Fruit fly (Drosophila melanogaster) whole organism, embryonic: ENCODE data around the gene CG6287.

Source experiments
- Atf-2 ChIP-seq: fragments of 200-800 bp; sonication (Bioruptor generic); optimal IDR thresholded peaks from 2 replicates; lab custom pipeline; 2016; ENCODE audit warnings: missing biosample characterization, missing genetic modification characterization
- Atf3 ChIP-seq: fragments of 200-800 bp; sonication (Bioruptor generic); optimal IDR thresholded peaks from 3 replicates; lab custom pipeline; 2016; ENCODE audit warnings: missing biosample characterization, missing genetic modification characterization
- CG10366 ChIP-seq: fragments of 200-800 bp; sonication (Bioruptor generic); IDR thresholded peaks from 2 replicates; pipeline ENCODE4 v1.3.6; 2022; ENCODE audit warnings: missing biosample characterization, missing genetic modification characterization
- CG10654 ChIP-seq: fragments of 200-800 bp; sonication (Bioruptor generic); optimal IDR thresholded peaks from 2 replicates; lab custom pipeline; 2016; ENCODE audit warnings: missing biosample characterization, missing genetic modification characterization
- CG11085 ChIP-seq: fragments of 200-800 bp; sonication (Bioruptor generic); IDR thresholded peaks from 2 replicates; pipeline ENCODE4 v1.3.6; 2022; ENCODE audit warnings: missing biosample characterization, missing genetic modification characterization
- CG11456 ChIP-seq: fragments of 200-800 bp; sonication (Bioruptor generic); IDR thresholded peaks from 3 replicates; pipeline ENCODE4 v1.3.6; 2022; ENCODE audit warnings: missing biosample characterization, missing genetic modification characterization
- CG15514 ChIP-seq: fragments of 200-800 bp; sonication (Bioruptor generic); optimal IDR thresholded peaks from 3 replicates; lab custom pipeline; 2017; ENCODE audit warnings: missing biosample characterization, missing genetic modification characterization, mild to moderate bottlenecking, moderate library complexity, missing genetic modification reagents
- CG16813 ChIP-seq: fragments of 200-800 bp; sonication (Bioruptor generic); IDR thresholded peaks from 3 replicates; pipeline ENCODE4 v1.3.6; 2022; ENCODE audit warnings: missing biosample characterization, missing genetic modification characterization; ENCODE audit not compliant: partially characterized antibody
- CG18764 ChIP-seq: fragments of 200-800 bp; sonication (Bioruptor generic); optimal IDR thresholded peaks from 3 replicates; lab custom pipeline; 2016; ENCODE audit warnings: missing biosample characterization, missing genetic modification characterization
- CG2116 ChIP-seq: fragments of 200-800 bp; sonication (Bioruptor generic); optimal IDR thresholded peaks from 3 replicates; lab custom pipeline; 2018; ENCODE audit warnings: missing biosample characterization, mild to moderate bottlenecking, missing genetic modification characterization
- CG31388 ChIP-seq: fragments of 200-800 bp; sonication (Bioruptor generic); optimal IDR thresholded peaks from 2 replicates; lab custom pipeline; 2016; ENCODE audit warnings: missing biosample characterization, missing genetic modification characterization
- CG3726 ChIP-seq: fragments of 200-800 bp; sonication (Bioruptor generic); IDR thresholded peaks from 3 replicates; pipeline ENCODE4, ENCODE4 v1.3.6; 2022; ENCODE audit warnings: missing biosample characterization, missing genetic modification characterization
- CG3995 ChIP-seq: fragments of 200-800 bp; sonication (Bioruptor generic); optimal IDR thresholded peaks from 3 replicates; lab custom pipeline; 2016; ENCODE audit warnings: missing biosample characterization, missing genetic modification characterization
- CG4328 ChIP-seq: fragments of 200-800 bp; sonication (Bioruptor generic); optimal IDR thresholded peaks from 3 replicates; lab custom pipeline; 2017; ENCODE audit warnings: missing biosample characterization, missing genetic modification reagents, missing genetic modification characterization
- CG5953 ChIP-seq: fragments of 200-800 bp; sonication (Bioruptor generic); IDR thresholded peaks from 2 replicates; pipeline ENCODE4 v1.3.6; 2022; ENCODE audit warnings: missing biosample characterization, missing genetic modification characterization
- CG7271 ChIP-seq: fragments of 200-800 bp; sonication (Bioruptor generic); optimal IDR thresholded peaks from 2 replicates; lab custom pipeline; 2018; ENCODE audit warnings: missing biosample characterization, mild to moderate bottlenecking, missing genetic modification characterization, moderate library complexity
- CG7745 ChIP-seq: fragments of 200-800 bp; sonication (Bioruptor generic); optimal IDR thresholded peaks from 2 replicates; lab custom pipeline; 2018; ENCODE audit warnings: missing biosample characterization, mild to moderate bottlenecking, missing genetic modification characterization, moderate library complexity
- CG8290 ChIP-seq, 3 experiments: fragments of 200-800 bp; sonication (Bioruptor generic); optimal IDR thresholded peaks; 2 replicates each; lab custom pipeline; 2016 to 2019; ENCODE audit warnings: missing biosample characterization in 3 of 3, missing genetic modification characterization in 3 of 3, mild to moderate bottlenecking in 2 of 3, moderate library complexity in 1 of 3
- CG9609 ChIP-seq: fragments of 200-800 bp; sonication (Bioruptor generic); optimal IDR thresholded peaks from 3 replicates; lab custom pipeline; 2016; ENCODE audit warnings: missing biosample characterization, missing genetic modification characterization
- CG9727 ChIP-seq: fragments of 200-800 bp; sonication (Bioruptor generic); optimal IDR thresholded peaks from 3 replicates; lab custom pipeline; 2017; ENCODE audit warnings: missing biosample characterization, mild to moderate bottlenecking, missing genetic modification characterization
- D19B ChIP-seq: fragments of 200-800 bp; sonication (Bioruptor generic); optimal IDR thresholded peaks from 2 replicates; lab custom pipeline; 2017; ENCODE audit warnings: missing biosample characterization, mild to moderate bottlenecking, missing genetic modification characterization
- Dad ChIP-seq: fragments of 200-800 bp; sonication (Bioruptor generic); optimal IDR thresholded peaks from 3 replicates; lab custom pipeline; 2016; ENCODE audit warnings: missing biosample characterization, missing genetic modification characterization
- Drgx ChIP-seq: fragments of 200-800 bp; sonication (Bioruptor generic); IDR thresholded peaks from 2 replicates; pipeline ENCODE4 v1.3.6; 2022; ENCODE audit warnings: missing biosample characterization, missing genetic modification characterization
- Fer3 ChIP-seq: fragments of 200-800 bp; sonication (Bioruptor generic); optimal IDR thresholded peaks from 2 replicates; lab custom pipeline; 2018; ENCODE audit warnings: missing biosample characterization, mild to moderate bottlenecking, missing genetic modification characterization, moderate library complexity
- GATAe ChIP-seq: fragments of 200-800 bp; sonication (Bioruptor generic); conservative IDR thresholded peaks from 2 replicates; pipeline ENCODE4 v1.3.6; 2022; ENCODE audit warnings: missing biosample characterization, missing genetic modification characterization
- HLH4C ChIP-seq: fragments of 200-800 bp; sonication (Bioruptor generic); IDR thresholded peaks from 3 replicates; pipeline ENCODE4 v1.3.6; 2022; ENCODE audit warnings: missing biosample characterization, missing genetic modification characterization; ENCODE audit not compliant: partially characterized antibody
- HmgZ ChIP-seq: fragments of 200-800 bp; sonication (Bioruptor generic); optimal IDR thresholded peaks from 2 replicates; lab custom pipeline; 2018; ENCODE audit warnings: missing biosample characterization, mild to moderate bottlenecking, missing genetic modification characterization
- Hr78 ChIP-seq, 2 experiments: fragments of 200-800 bp in 1 of 2; fragments of >200 bp in 1 of 2; sonication (Bioruptor generic) in 1 of 2; optimal IDR thresholded peaks; 2 replicates each; lab custom pipeline; 2017 to 2019; ENCODE audit warnings: missing biosample characterization in 2 of 2, missing genetic modification characterization in 2 of 2, mild to moderate bottlenecking in 1 of 2, moderate library complexity in 1 of 2
- Meics ChIP-seq: fragments of 200-800 bp; sonication (Bioruptor generic); optimal IDR thresholded peaks from 2 replicates; lab custom pipeline; 2017; ENCODE audit warnings: missing biosample characterization, mild to moderate bottlenecking, missing genetic modification characterization
- Mes4 ChIP-seq: fragments of 200-800 bp; sonication (Bioruptor generic); optimal IDR thresholded peaks from 2 replicates; lab custom pipeline; 2016; ENCODE audit warnings: missing biosample characterization, missing genetic modification characterization
- Nf-YC ChIP-seq: fragments of 200-800 bp; optimal IDR thresholded peaks from 3 replicates; lab custom pipeline; 2019; ENCODE audit warnings: missing biosample characterization, mild to moderate bottlenecking, missing genetic modification characterization, moderate library complexity
- Ptx1 ChIP-seq: fragments of 200-800 bp; sonication (Bioruptor generic); IDR thresholded peaks from 2 replicates; pipeline ENCODE4 v1.3.6; 2022; ENCODE audit warnings: missing biosample characterization, missing genetic modification characterization
- TFAM ChIP-seq: fragments of 200-800 bp; sonication (Bioruptor generic); optimal IDR thresholded peaks from 2 replicates; lab custom pipeline; 2017; ENCODE audit warnings: missing biosample characterization, missing genetic modification characterization, inconsistent platforms
- YL-1 ChIP-seq: fragments of 200-800 bp; sonication (Bioruptor generic); optimal IDR thresholded peaks from 3 replicates; lab custom pipeline; 2017; ENCODE audit warnings: missing biosample characterization, mild to moderate bottlenecking, missing genetic modification characterization
- dysf ChIP-seq: fragments of 200-800 bp; sonication (Bioruptor generic); IDR thresholded peaks from 3 replicates; pipeline ENCODE4 v1.3.6; 2022; ENCODE audit warnings: missing biosample characterization, missing genetic modification characterization
- en ChIP-seq: fragments of 200-800 bp; sonication (Bioruptor generic); optimal IDR thresholded peaks from 2 replicates; lab custom pipeline; 2016; ENCODE audit warnings: missing biosample characterization, missing genetic modification characterization
- ftz-f1 ChIP-seq: fragments of 200-800 bp; sonication (Bioruptor generic); optimal IDR thresholded peaks from 2 replicates; lab custom pipeline; 2016; ENCODE audit warnings: missing biosample characterization, missing genetic modification characterization
- fu2 ChIP-seq: fragments of 200-800 bp; sonication (Bioruptor generic); optimal IDR thresholded peaks from 2 replicates; lab custom pipeline; 2016; ENCODE audit warnings: missing biosample characterization, missing genetic modification characterization
- gcm ChIP-seq: fragments of 200-800 bp; sonication (Bioruptor generic); optimal IDR thresholded peaks from 2 replicates; lab custom pipeline; 2019; ENCODE audit warnings: missing biosample characterization, mild to moderate bottlenecking, missing genetic modification characterization, moderate library complexity
- gem ChIP-seq: fragments of 200-800 bp; sonication (Bioruptor generic); optimal IDR thresholded peaks from 2 replicates; lab custom pipeline; 2019; ENCODE audit warnings: missing biosample characterization, mild to moderate bottlenecking, missing genetic modification characterization, moderate library complexity
- peb ChIP-seq: fragments of 200-800 bp; sonication (Bioruptor generic); IDR thresholded peaks from 2 replicates; pipeline ENCODE4 v1.3.6; 2022; ENCODE audit warnings: missing biosample characterization, missing genetic modification characterization
- repo ChIP-seq: fragments of 200-800 bp; sonication (Bioruptor generic); optimal IDR thresholded peaks from 2 replicates; lab custom pipeline; 2016; ENCODE audit warnings: missing biosample characterization, missing genetic modification characterization
- sc ChIP-seq, 3 experiments: fragments of >200 bp in 2 of 3; fragments of 200-800 bp in 1 of 3; sonication (Bioruptor generic) in 1 of 3; optimal IDR thresholded peaks; 2 replicates in 2 of 3; 3 replicates in 1 of 3; lab custom pipeline; 2017; ENCODE audit warnings: mild to moderate bottlenecking in 1 of 3, missing biosample characterization in 1 of 3, missing genetic modification characterization in 1 of 3, missing genetic modification reagents in 1 of 3
- scrt ChIP-seq: fragments of 200-800 bp; sonication (Bioruptor generic); optimal IDR thresholded peaks from 2 replicates; lab custom pipeline; 2018; ENCODE audit warnings: missing biosample characterization, mild to moderate bottlenecking, missing genetic modification characterization, moderate library complexity
- tll ChIP-seq, 2 experiments: fragments of 200-800 bp in 1 of 2; fragments of >200 bp in 1 of 2; sonication (Bioruptor generic) in 1 of 2; optimal IDR thresholded peaks; 2 replicates each; lab custom pipeline; 2017 to 2019; ENCODE audit warnings: missing biosample characterization in 2 of 2, missing genetic modification characterization in 2 of 2, mild to moderate bottlenecking in 1 of 2, moderate library complexity in 1 of 2
- vvl ChIP-seq: fragments of 200-800 bp; sonication (Bioruptor generic); IDR thresholded peaks from 2 replicates; pipeline ENCODE4 v1.3.6; 2022; ENCODE audit warnings: missing biosample characterization, missing genetic modification characterization
- wor ChIP-seq: fragments of 200-800 bp; sonication (Bioruptor generic); IDR thresholded peaks from 2 replicates; pipeline ENCODE4 v1.3.6; 2022; ENCODE audit warnings: missing biosample characterization, missing genetic modification characterization
- zf30C ChIP-seq: fragments of 200-800 bp; sonication (Bioruptor generic); optimal IDR thresholded peaks from 3 replicates; lab custom pipeline; 2018; ENCODE audit warnings: missing biosample characterization, mild to moderate bottlenecking, missing genetic modification characterization

CG6287 gene

DNA sequence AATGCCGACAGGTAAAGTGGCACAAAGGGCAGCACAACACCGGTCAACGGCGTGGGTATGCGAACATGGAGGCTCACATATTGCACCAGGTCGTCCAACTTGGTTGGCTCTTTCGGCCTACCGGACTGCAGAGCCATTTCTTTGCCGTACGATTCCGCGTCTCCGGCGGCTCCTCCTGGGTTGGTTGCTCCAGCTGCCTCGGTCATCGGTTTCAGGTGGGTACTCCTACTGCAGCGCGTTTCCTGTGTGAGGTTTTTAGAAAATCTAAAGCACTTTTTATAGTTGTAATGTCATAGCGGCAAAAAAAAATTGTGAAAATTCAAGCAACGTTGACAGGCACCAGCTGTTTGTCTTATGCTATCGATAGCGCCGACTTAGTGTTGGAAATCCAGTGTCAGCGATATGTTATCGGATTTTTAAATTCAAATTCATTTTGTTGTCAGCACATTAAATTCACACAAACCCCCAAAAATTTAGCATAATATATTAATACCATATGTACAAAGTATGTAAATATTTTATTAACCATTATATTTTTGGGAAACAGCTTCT, 35.5 kb downstream of the CG6287 start, which contains the start of gene CG6230 (continued):
- TF ChIP-seq vvl (no peak), CG10366 (GFP tag; lab: Robert Waterston, UW) (no peak), Hr78 (GFP tag; optimal IDR thresholded peaks at IDR 0.05; lab: Kevin White, UChicago) (no peak), CG10654 (no peak), CG9727 (no peak), CG31388 (GFP tag; lab: Kevin White, UChicago) (no peak), HLH4C (peak; percentile 63), Drgx (GFP tag; lab: Robert Waterston, UW) (no peak), Atf-2 (GFP tag; lab: Kevin White, UChicago) (no peak), CG18764 (GFP tag; lab: Kevin White, UChicago) (no peak), CG4328 (GFP tag; lab: Kevin White, UChicago) (no peak), tll (GFP tag; optimal IDR thresholded peaks at IDR 0.05; lab: Kevin White, UChicago) (no peak), peb (no peak), CG3726 (no peak), scrt (GFP tag; lab: Kevin White, UChicago) (no peak), Mes4 (GFP tag; lab: Kevin White, UChicago) (no peak), fu2 (GFP tag; lab: Kevin White, UChicago) (no peak), Nf-YC (tag; lab: Kevin White, UChicago) (no peak), CG9609 (GFP tag; lab: Kevin White, UChicago) (no peak), ftz-f1 (GFP tag; lab: Kevin White, UChicago) (no peak), CG2116 (GFP tag; lab: Kevin White, UChicago) (peak; percentile 86), CG8290 (GFP tag; optimal IDR thresholded peaks at IDR 0.05; lab: Kevin White, UChicago) (no peak), CG8290 (tag; optimal IDR thresholded peaks at IDR 0.05; lab: Kevin White, UChicago) (no peak), gcm (GFP tag; lab: Kevin White, UChicago) (no peak), en (GFP tag; lab: Kevin White, UChicago) (no peak), CG11085 (GFP tag; lab: Robert Waterston, UW) (no peak), Fer3 (tag; lab: Kevin White, UChicago) (no peak), Meics (GFP tag; lab: Kevin White, UChicago) (no peak), gem (tag; lab: Kevin White, UChicago) (no peak), TFAM (no peak), Ptx1 (GFP tag; lab: Robert Waterston, UW) (no peak), wor (no peak), CG15514 (GFP tag; lab: Kevin White, UChicago) (peak; percentile 16), CG3995 (GFP tag; lab: Kevin White, UChicago) (no peak), Dad (GFP tag; lab: Kevin White, UChicago) (no peak), sc (optimal IDR thresholded peaks at IDR 0.05; lab: Kevin White, UChicago) (no peak), sc (GFP tag; optimal IDR thresholded peaks at IDR 0.05; lab: Kevin White, UChicago) (no peak), D19B (GFP tag; lab: Kevin White, UChicago) (no peak)

DNA sequence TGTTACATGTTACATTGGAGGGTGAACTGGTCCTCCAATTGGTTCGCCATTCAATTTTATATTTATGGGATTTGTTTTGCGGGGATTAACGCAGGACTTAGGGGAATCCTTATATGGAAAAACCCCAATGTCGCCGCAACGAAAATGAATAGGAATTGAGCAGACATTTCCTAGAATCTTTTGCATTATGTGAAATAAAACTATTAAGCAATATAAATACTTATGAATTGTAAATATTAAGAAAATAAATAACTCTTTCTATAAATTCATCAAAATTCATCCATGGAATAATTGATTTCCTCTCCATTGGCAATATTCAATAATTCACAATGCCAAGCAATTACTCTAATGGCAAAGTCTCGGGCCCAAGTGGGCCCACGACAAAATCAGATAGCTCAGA, 41.8 kb downstream of the CG6287 start, which contains the start of gene Gr32a:
Gene Gr32a, plus strand, starts transcription at position 301 of the 400 bp plus-strand sequence.
- no peak for TF ChIP-seq CG5953
- no peak for TF ChIP-seq Atf3 (GFP tag; lab: Kevin White, UChicago)
- no peak for TF ChIP-seq CG7745
- no peak for TF ChIP-seq CG7271 (tag; lab: Kevin White, UChicago)
- TF ChIP-seq CG11456 (GFP tag; lab: Robert Waterston, UW): no peak
- TF ChIP-seq HmgZ (tag; lab: Kevin White, UChicago): no peak
- TF ChIP-seq repo: no peak
- TF ChIP-seq dysf (GFP tag; lab: Robert Waterston, UW): no peak
- TF ChIP-seq CG16813 (GFP tag; lab: Robert Waterston, UW): no peak
- no peak for TF ChIP-seq YL-1 (GFP tag; lab: Kevin White, UChicago)
- TF ChIP-seq zf30C (GFP tag; lab: Kevin White, UChicago): no peak
- TF ChIP-seq GATAe (GFP tag; lab: Robert Waterston, UW): no peak
